Fruit fly (Drosophila melanogaster): ENCODE results near the gene Eig71Ef.

Gene Eig71Ef

dm6 chr3L:15678284-15678683, 21.1 kb upstream of the Eig71Ef start:
- TF ChIP-seq CG4318 (GFP tag; optimal IDR thresholded peaks at IDR 0.05) (no peak), eg (GFP tag; IDR thresholded peaks at IDR 0.05) (no peak), Hr38 (GFP tag; optimal IDR thresholded peaks at IDR 0.05) (no peak), Sox14 (GFP tag; optimal IDR thresholded peaks at IDR 0.05) (no peak), spab (GFP tag; optimal IDR thresholded peaks at IDR 0.05) (no peak), CG6276 (GFP tag; optimal IDR thresholded peaks at IDR 0.05) (no peak), OdsH (GFP tag; optimal IDR thresholded peaks at IDR 0.05) (no peak), CG32006 (GFP tag; optimal IDR thresholded peaks at IDR 0.05) (no peak), acj6 (GFP tag; optimal IDR thresholded peaks at IDR 0.05) (no peak), CG15336 (GFP tag; IDR thresholded peaks at IDR 0.05) (no peak), Met (GFP tag; optimal IDR thresholded peaks at IDR 0.05) (no peak)

- no peak for TF ChIP-seq CG6163 (GFP tag; IDR thresholded peaks at IDR 0.05)
- no peak for TF ChIP-seq CG11294 (GFP tag; IDR thresholded peaks at IDR 0.05)
- TF ChIP-seq CG10631 (GFP tag; optimal IDR thresholded peaks at IDR 0.05), result peak; percentile 9
- TF ChIP-seq Eip78C (GFP tag), result peak; percentile 49
- peak; percentile 15 for TF ChIP-seq Ets96B (tag; optimal IDR thresholded peaks at IDR 0.05)
Measured at dm6 chr3L:15677662-15678061, 20.5 kb upstream of the Eig71Ef start.

- TF ChIP-seq CG6163 (GFP tag; IDR thresholded peaks at IDR 0.05) (0 out of 3 replicates have a peak, but pooled peaks have one; percentile 44), dac (GFP tag; optimal IDR thresholded peaks at IDR 0.05) (no peak), CG8119 (GFP tag; IDR thresholded peaks at IDR 0.05) (0 out of 3 replicates have a peak, but pooled peaks have one; percentile 30), CG3919 (GFP tag; optimal IDR thresholded peaks at IDR 0.05) (peak; percentile 20), CG6808 (GFP tag; optimal IDR thresholded peaks at IDR 0.05) (no peak), acj6 (GFP tag; optimal IDR thresholded peaks at IDR 0.05) (no peak), CG10631 (GFP tag; optimal IDR thresholded peaks at IDR 0.05) (peak; percentile 21), Eip78C (GFP tag) (peak; percentile 62), dsx (GFP tag; optimal IDR thresholded peaks at IDR 0.05; ENCODE audit: poor library complexity, severe bottlenecking) (peak; percentile 62), CG6276 (GFP tag; optimal IDR thresholded peaks at IDR 0.05) (no peak), salr (GFP tag; optimal IDR thresholded peaks at IDR 0.05) (no peak), Smox (GFP tag; optimal IDR thresholded peaks at IDR 0.05) (no peak), CG10669 (GFP tag; optimal IDR thresholded peaks at IDR 0.05) (peak; percentile 4), net (GFP tag; optimal IDR thresholded peaks at IDR 0.05) (peak; percentile 16), CG3032 (tag; optimal IDR thresholded peaks at IDR 0.05) (no peak), topi (GFP tag; optimal IDR thresholded peaks at IDR 0.05) (no peak), CG32006 (GFP tag; optimal IDR thresholded peaks at IDR 0.05) (peak; percentile 49), achi (GFP tag; optimal IDR thresholded peaks at IDR 0.05) (peak; percentile 11), CG11294 (GFP tag; IDR thresholded peaks at IDR 0.05) (no peak), Hr4 (GFP tag; optimal IDR thresholded peaks at IDR 0.05) (peak; percentile 35)
Measured at dm6 chr3L:15675111-15675510, 17.9 kb upstream of the Eig71Ef start.

dm6 chr3L:15672800-15673199, 15.6 kb upstream of the Eig71Ef start:
- TF ChIP-seq fd85E (GFP tag; optimal IDR thresholded peaks at IDR 0.05) (no peak), CG6808 (GFP tag; optimal IDR thresholded peaks at IDR 0.05) (no peak), acj6 (GFP tag; optimal IDR thresholded peaks at IDR 0.05) (peak; percentile 6), CG4318 (GFP tag; optimal IDR thresholded peaks at IDR 0.05) (no peak), esn (GFP tag; optimal IDR thresholded peaks at IDR 0.05) (peak; percentile 4), Sox15 (GFP tag; optimal IDR thresholded peaks at IDR 0.05) (no peak), fkh (GFP tag; optimal IDR thresholded peaks at IDR 0.05) (no peak), Eip78C (GFP tag) (peak; percentile 43), CG11762 (GFP tag; optimal IDR thresholded peaks at IDR 0.05; ENCODE audit: insufficient read depth) (no peak), CG6792 (GFP tag; optimal IDR thresholded peaks at IDR 0.05) (no peak), salr (GFP tag; optimal IDR thresholded peaks at IDR 0.05) (no peak), Gug (GFP tag; IDR thresholded peaks at IDR 0.05) (no peak)
